Worm (Caenorhabditis elegans): Measurements from ENCODE around the gene ugt-64.

ugt-64 gene

ce11 chrV:3512381-3512780 is 6.2 kb upstream of the ugt-64 start, which contains the start of gene str-226:
TSS of gene str-226 (plus strand) at chrV:3512681.
- no peak for TF ChIP-seq unc-62 (GFP tag; optimal IDR thresholded peaks at IDR 0.05)

DNA sequence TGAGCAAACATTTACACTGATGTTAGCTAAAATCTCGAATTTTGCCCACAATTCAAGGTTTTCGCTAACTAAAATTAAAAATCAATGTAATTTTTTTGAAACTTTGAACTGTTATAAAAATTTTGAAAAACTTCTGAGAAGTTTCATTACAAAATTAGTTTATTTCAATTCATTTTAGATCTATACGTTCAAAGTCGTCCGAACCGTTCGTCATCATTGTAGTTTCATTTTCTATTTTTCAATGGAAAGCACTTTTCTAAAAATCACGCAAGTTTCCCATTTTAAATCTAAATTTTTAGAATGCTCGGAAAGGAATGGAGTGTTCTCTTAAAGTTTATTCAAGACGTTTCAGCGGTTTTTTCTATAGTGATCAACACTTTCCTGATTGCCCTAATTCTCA is 3.7 kb upstream of the ugt-64 start, which contains the start of gene str-228:
TSS of gene str-228 (plus strand) at position 301 of the 400 bp plus-strand sequence.
- TF ChIP-seq unc-62 (GFP tag; optimal IDR thresholded peaks at IDR 0.05): no peak

ce11 chrV:3507691-3508090 is 1.5 kb upstream of the ugt-64 start, which contains the start of gene str-225:
TSS of gene str-225 (plus strand) at chrV:3507822.
- TF ChIP-seq unc-62 (GFP tag; optimal IDR thresholded peaks at IDR 0.05): no peak

ce11 chrV:3505745-3506144 is 407 bp downstream of the ugt-64 start:
- TF ChIP-seq unc-62 (GFP tag; optimal IDR thresholded peaks at IDR 0.05): no peak

DNA sequence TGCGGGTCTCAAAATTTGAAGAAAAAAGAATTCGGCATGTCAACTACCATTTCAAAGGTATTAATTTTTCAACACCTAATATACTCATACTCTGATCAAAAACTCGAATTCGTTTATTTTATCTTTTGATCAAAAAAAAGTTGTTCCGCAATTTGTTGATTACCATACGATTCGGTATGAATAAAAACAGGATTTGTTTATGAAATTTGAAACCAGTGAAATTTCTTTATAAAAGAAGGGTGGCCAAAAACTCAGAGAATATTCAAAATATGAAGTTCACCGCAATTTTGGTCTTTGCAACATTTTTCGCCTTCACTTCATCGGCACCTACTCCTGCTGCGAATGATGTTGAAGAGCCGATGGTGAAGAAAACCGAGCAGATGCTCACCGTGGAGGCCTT is 4.1 kb downstream of the ugt-64 start, which contains the start of the genes C07G3.8 and C07G3.10:
TSS of gene C07G3.8 (minus strand) at position 101 of the 400 bp plus-strand sequence.
TSS of gene C07G3.10 (plus strand) at position 270 of the 400 bp plus-strand sequence.
- TF ChIP-seq unc-62 (GFP tag; optimal IDR thresholded peaks at IDR 0.05): no peak

- no peak for TF ChIP-seq unc-62 (GFP tag; optimal IDR thresholded peaks at IDR 0.05)
Observed at ce11 chrV:3496880-3497279, 9.3 kb downstream of the ugt-64 start, which contains the start of gene C07G3.15. TSS of gene C07G3.15 (minus strand) at chrV:3496980.

ce11 chrV:3490435-3490834 is 15.7 kb downstream of the ugt-64 start, which contains the start of gene srbc-36:
TSS of gene srbc-36 (minus strand) at chrV:3490535.
- no peak for TF ChIP-seq unc-62 (GFP tag; optimal IDR thresholded peaks at IDR 0.05)

- no peak for TF ChIP-seq unc-62 (GFP tag; optimal IDR thresholded peaks at IDR 0.05)
Observed at ce11 chrV:3486857-3487256, 19.3 kb downstream of the ugt-64 start, which contains the start of gene srbc-32. TSS of gene srbc-32 (minus strand) at chrV:3486957.

DNA sequence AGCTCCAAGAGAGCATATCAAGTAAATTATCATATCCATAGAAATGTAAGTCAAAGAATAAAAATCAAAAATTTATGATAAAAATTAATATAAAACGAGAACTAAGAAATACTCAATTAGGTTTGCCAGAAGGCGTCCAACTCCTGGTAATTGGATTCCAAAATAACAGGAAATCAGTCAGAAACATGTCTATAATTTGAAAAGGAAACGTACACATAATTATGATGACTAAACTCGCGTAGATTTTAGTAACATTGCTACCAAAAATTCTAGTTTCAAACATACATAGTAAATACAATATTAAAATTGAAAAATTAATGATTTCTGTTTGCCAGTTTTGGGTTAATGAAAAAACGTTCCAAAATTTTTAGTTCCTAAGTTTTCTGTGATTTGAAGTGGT is 21.4 kb downstream of the ugt-64 start, which contains the start of gene srbc-33:
TSS of gene srbc-33 (minus strand) at position 101 of the 400 bp plus-strand sequence.
- no peak for TF ChIP-seq unc-62 (GFP tag; optimal IDR thresholded peaks at IDR 0.05)

ce11 chrV:3482550-3483002 is 23.6 kb downstream of the ugt-64 start, which contains the start of gene lys-7:
TSS of gene lys-7 (minus strand) at chrV:3482600.
- no peak for TF ChIP-seq unc-62 (GFP tag; optimal IDR thresholded peaks at IDR 0.05)

ce11 chrV:3480346-3480745 is 25.8 kb downstream of the ugt-64 start, which contains the start of gene srbc-30:
TSS of gene srbc-30 (minus strand) at chrV:3480446.
- TF ChIP-seq unc-62 (GFP tag; optimal IDR thresholded peaks at IDR 0.05): no peak

DNA sequence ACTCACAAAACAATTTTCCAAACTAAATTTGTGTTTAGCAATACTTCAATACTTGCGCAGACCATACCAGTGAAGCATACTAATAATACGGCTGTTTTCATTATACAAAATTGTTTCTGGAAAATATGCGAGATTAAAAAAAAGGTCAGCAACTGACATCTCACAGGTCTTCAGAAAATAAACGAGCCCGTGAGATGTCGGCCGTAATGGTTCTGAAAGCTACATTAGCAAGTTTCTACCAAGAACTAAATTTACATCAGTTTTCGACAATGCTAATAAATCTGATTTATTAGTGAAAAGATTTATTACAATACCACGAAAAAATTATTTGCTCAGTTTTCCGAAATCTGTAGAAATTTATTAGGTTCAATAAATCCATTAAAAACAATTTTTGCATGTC is 28.7 kb downstream of the ugt-64 start, which contains the start of gene srbc-31:
TSS of gene srbc-31 (minus strand) at position 101 of the 400 bp plus-strand sequence.
- TF ChIP-seq unc-62 (GFP tag; optimal IDR thresholded peaks at IDR 0.05): no peak

DNA sequence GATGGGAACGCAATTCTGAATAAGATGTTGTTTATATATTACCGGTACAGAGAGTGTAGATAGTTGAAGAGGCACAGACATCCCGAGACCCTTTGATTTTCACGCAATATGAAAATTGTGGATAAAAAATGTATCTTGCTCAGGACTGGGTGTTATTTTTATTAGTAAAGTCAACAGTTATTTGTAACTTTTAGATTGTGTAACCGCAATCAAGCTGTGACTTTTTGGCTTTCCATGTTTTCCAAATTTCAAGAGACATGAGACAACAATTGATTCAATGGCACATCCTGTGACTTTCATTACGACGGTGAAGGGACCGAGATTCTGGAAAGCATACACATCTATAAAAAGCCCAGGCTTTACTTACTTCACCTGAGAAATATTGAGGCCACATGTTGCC is 29.9 kb downstream of the ugt-64 start:
- no peak for TF ChIP-seq unc-62 (GFP tag; optimal IDR thresholded peaks at IDR 0.05)

DNA sequence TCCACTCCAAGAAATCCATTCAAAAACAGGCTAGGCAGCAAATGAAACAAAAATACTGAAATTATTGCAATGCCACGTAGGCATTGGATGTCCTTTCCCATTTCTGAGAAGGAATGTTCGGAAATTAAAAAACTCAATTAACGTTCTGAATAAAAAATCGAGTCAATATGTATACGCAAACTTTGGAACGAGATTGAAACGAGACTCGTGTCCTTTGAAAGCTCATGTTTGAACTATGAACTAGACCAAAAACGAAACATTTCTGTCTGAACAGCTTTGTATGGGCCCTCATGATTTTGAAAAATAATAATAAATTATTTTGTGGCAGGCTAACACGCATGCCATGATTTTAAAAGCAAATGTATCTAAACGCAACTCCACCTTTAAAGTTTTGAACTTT is 31.1 kb downstream of the ugt-64 start, which contains the start of gene oac-2:
TSS of gene oac-2 (minus strand) at position 101 of the 400 bp plus-strand sequence.
- TF ChIP-seq unc-62 (GFP tag; optimal IDR thresholded peaks at IDR 0.05): no peak

- TF ChIP-seq unc-62 (GFP tag; optimal IDR thresholded peaks at IDR 0.05): no peak
Observed at ce11 chrV:3470782-3471181, 35.4 kb downstream of the ugt-64 start, which contains the start of gene srbc-29. TSS of gene srbc-29 (minus strand) at chrV:3470882.

DNA sequence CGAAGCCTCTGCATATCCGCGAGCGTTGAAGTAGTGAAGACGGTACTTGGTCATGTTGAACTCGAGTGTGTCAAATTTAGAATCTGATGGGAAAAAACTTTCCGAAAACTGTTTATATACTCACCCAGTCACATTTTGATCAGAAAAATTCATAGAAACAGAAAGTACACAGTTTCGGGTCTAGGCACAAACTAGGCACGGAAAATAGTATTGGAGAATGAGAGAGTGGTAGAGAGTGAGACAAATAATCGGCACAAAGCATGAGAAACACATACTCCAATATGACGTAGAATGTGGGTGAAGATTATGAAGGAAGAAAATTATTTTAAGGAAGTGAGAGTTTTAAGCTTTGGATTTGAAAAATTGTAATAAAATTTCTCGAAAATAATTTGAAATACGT is 37.7 kb downstream of the ugt-64 start, which contains the start of gene gst-33:
TSS of gene gst-33 (minus strand) at position 127 of the 400 bp plus-strand sequence.
- no peak for TF ChIP-seq unc-62 (GFP tag; optimal IDR thresholded peaks at IDR 0.05)

- no peak for TF ChIP-seq unc-62 (GFP tag; optimal IDR thresholded peaks at IDR 0.05)
Observed at ce11 chrV:3464897-3465296, 41.3 kb downstream of the ugt-64 start.

Measured in whole organism, dauer.